Worm (Caenorhabditis elegans) whole organism, young adult: ENCODE data around the gene sre-40.

ENCODE experiments used
- ZK185.1 ChIP-seq: sonication (generic microtip); optimal IDR thresholded peaks from 2 replicates; lab custom pipeline; 2016; ENCODE audit warnings: mild to moderate bottlenecking, missing genetic modification characterization, missing compliant biosample characterization; ENCODE audit not compliant: poor library complexity, severe bottlenecking
- atf-7 ChIP-seq: sonication (generic microtip); optimal IDR thresholded peaks from 2 replicates; lab custom pipeline; 2017; ENCODE audit warnings: mild to moderate bottlenecking, missing genetic modification characterization, missing compliant biosample characterization
- bed-1 ChIP-seq: fragments of 200-800 bp; sonication (Bioruptor generic); IDR thresholded peaks from 2 replicates; pipeline ENCODE4 v1.3.6; 2022; ENCODE audit warnings: missing genetic modification reagents, missing genetic modification characterization, missing compliant biosample characterization
- tbp1 ChIP-seq: fragments of 200-800 bp; sonication (Bioruptor generic); optimal IDR thresholded peaks from 2 replicates; lab custom pipeline; 2018; ENCODE audit warnings: mild to moderate bottlenecking, missing genetic modification characterization, missing compliant biosample characterization

- no peak for TF ChIP-seq atf-7 (tag; lab: Kevin White, UChicago)
- TF ChIP-seq bed-1 (GFP tag; lab: Robert Waterston, UW): no peak
- TF ChIP-seq ZK185.1: no peak
- TF ChIP-seq tbp1: no peak
These were observed 26.5 kb upstream of the sre-40 start, which contains the start of gene tag-151 for ce11 chrII:4710120-4710519.
